Worm (Caenorhabditis elegans) whole organism, L1 larva: ENCODE results near the gene ins-20.

Experiments
- C34B4.2 ChIP-seq: sonication (generic microtip); optimal IDR thresholded peaks from 2 replicates; lab custom pipeline; 2017; ENCODE audit warnings: mild to moderate bottlenecking, missing genetic modification characterization, missing compliant biosample characterization
- egl-27 ChIP-seq, 2 experiments: fragments of 150-350 bp in 1 of 2; sonication (generic microtip); optimal IDR thresholded peaks; 3 replicates each; lab custom pipeline; 2017 to 2018; ENCODE audit warnings: missing biosample characterization in 2 of 2, missing genetic modification characterization in 2 of 2, missing genetic modification reagents in 2 of 2
- elt-3 ChIP-seq, 6 experiments: fragments of 150-350 bp in 1 of 6; sonication (generic microtip); optimal IDR thresholded peaks; 2 replicates each; lab custom pipeline; 2017 to 2018; ENCODE audit warnings: missing biosample characterization in 6 of 6, missing genetic modification characterization in 6 of 6, inconsistent platforms in 1 of 6
- fkh-10 ChIP-seq: sonication (generic microtip); optimal IDR thresholded peaks from 2 replicates; lab custom pipeline; 2017; ENCODE audit warnings: missing biosample characterization, missing genetic modification reagents, missing genetic modification characterization
- fos-1 ChIP-seq: fragments of 150-350 bp; optimal IDR thresholded peaks from 2 replicates; lab custom pipeline; 2014; ENCODE audit warnings: missing biosample characterization, missing genetic modification characterization
- lin-13 ChIP-seq: fragments of 150-350 bp; optimal IDR thresholded peaks from 2 replicates; lab custom pipeline; 2014; ENCODE audit warnings: missing biosample characterization, missing genetic modification reagents, missing genetic modification characterization
- nhr-12 ChIP-seq: sonication (generic microtip); optimal IDR thresholded peaks from 2 replicates; lab custom pipeline; 2017; ENCODE audit warnings: missing biosample characterization, missing genetic modification characterization
- nhr-28 ChIP-seq: fragments of 150-350 bp; optimal IDR thresholded peaks from 2 replicates; lab custom pipeline; 2014; ENCODE audit warnings: missing biosample characterization, missing genetic modification characterization
- nhr-77 ChIP-seq: fragments of 150-350 bp; optimal IDR thresholded peaks from 2 replicates; lab custom pipeline; 2014; ENCODE audit warnings: missing biosample characterization, missing genetic modification characterization
- pax-3 ChIP-seq: fragments of 200-800 bp; sonication (Bioruptor generic); optimal IDR thresholded peaks from 2 replicates; lab custom pipeline; 2018; ENCODE audit warnings: mild to moderate bottlenecking, missing genetic modification characterization, moderate library complexity, missing compliant biosample characterization
- rnt-1 ChIP-seq: sonication (generic microtip); optimal IDR thresholded peaks from 2 replicates; lab custom pipeline; 2016; ENCODE audit warnings: mild to moderate bottlenecking, missing genetic modification characterization, moderate library complexity, missing compliant biosample characterization
- sup-37 ChIP-seq: fragments of 200-800 bp; sonication (Bioruptor generic); optimal IDR thresholded peaks from 2 replicates; lab custom pipeline; 2018; ENCODE audit warnings: mild to moderate bottlenecking, missing genetic modification characterization, missing compliant biosample characterization
- unc-130 ChIP-seq: fragments of 150-350 bp; optimal IDR thresholded peaks from 2 replicates; lab custom pipeline; 2017; ENCODE audit warnings: missing biosample characterization, missing genetic modification characterization, inconsistent platforms
- unc-62 ChIP-seq: fragments of 150-350 bp; optimal IDR thresholded peaks from 2 replicates; lab custom pipeline; 2014; ENCODE audit warnings: missing biosample characterization, missing genetic modification reagents, missing genetic modification characterization

- TF ChIP-seq egl-27 (tag; optimal IDR thresholded peaks at IDR 0.05; lab: Kevin White, UChicago) (no peak), sup-37 (no peak), nhr-12 (tag; lab: Kevin White, UChicago) (no peak), nhr-28 (tag; lab: Kevin White, UChicago) (no peak), elt-3 (tag; optimal IDR thresholded peaks at IDR 0.05; lab: Kevin White, UChicago) (no peak), fkh-10 (GFP tag; lab: Kevin White, UChicago) (no peak), C34B4.2 (tag; lab: Kevin White, UChicago) (no peak), pax-3 (tag; lab: Kevin White, UChicago) (no peak), unc-62 (no peak), unc-130 (no peak), rnt-1 (tag; lab: Kevin White, UChicago) (no peak), nhr-77 (tag; lab: Kevin White, UChicago) (no peak), lin-13 (GFP tag; lab: Kevin White, UChicago) (no peak), fos-1 (tag; lab: Kevin White, UChicago) (no peak)
Observed at ce11 chrII:6022596-6022995, 12.0 kb downstream of the ins-20 start.
